Fruit fly (Drosophila melanogaster) whole organism, prepupa: Measurements from ENCODE around the gene Sodh2.

Experiments
- CG11294 ChIP-seq: fragments of 200-800 bp; sonication (Bioruptor generic); IDR thresholded peaks from 2 replicates; pipeline ENCODE4 v1.3.6; 2022; ENCODE audit warnings: missing biosample characterization, missing genetic modification characterization
- Hr4 ChIP-seq: fragments of 200-800 bp; sonication (Bioruptor generic); optimal IDR thresholded peaks from 3 replicates; lab custom pipeline; 2016; ENCODE audit warnings: missing biosample characterization, missing genetic modification characterization

DNA sequence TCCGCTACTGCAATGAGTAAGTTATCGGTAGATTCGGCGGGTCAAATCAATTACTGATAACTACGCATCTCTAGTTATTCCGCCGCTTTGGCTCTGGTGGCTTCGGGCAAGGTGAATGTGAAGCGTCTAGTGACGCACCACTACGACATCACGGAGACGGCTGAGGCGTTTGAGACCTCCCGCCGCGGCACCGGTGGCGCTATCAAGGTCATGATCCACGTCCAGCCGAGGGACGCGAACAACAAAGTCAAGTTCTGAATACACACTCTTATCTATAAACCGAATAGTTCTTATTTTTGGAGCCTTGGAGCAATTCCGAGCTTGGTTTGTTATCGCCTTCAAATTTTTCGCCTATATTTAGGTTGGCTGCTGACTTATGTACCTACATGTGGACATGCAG is 1.6 kb downstream of the Sodh2 start:
- no peak for TF ChIP-seq CG11294
- TF ChIP-seq Hr4 (GFP tag; lab: Kevin White, UChicago) = no peak
